Worm (Caenorhabditis elegans): ENCODE results near the gene Y43F8B.19.

Y43F8B.19 gene

ce11 chrV:19524569-19524968 lies 12.5 kb upstream of the Y43F8B.19 start (continued):
- TF ChIP-seq nfya-2 (GFP tag; IDR thresholded peaks at IDR 0.05): no peak
- TF ChIP-seq atf-7 (tag; optimal IDR thresholded peaks at IDR 0.05): no peak
- TF ChIP-seq unc-62 (GFP tag; optimal IDR thresholded peaks at IDR 0.05): no peak
- TF ChIP-seq nhr-80 (tag; optimal IDR thresholded peaks at IDR 0.05): peak; percentile 32
- no peak for TF ChIP-seq pbrm-1 (GFP tag; IDR thresholded peaks at IDR 0.05)
- no peak for TF ChIP-seq B0019.2 (GFP tag; conservative IDR thresholded peaks at IDR 0.05)

- TF ChIP-seq snpc-1.1 (tag; optimal IDR thresholded peaks at IDR 0.05; ENCODE audit: insufficient read depth): no peak
- peak; percentile 93 for TF ChIP-seq somi-1 (GFP tag; optimal IDR thresholded peaks at IDR 0.05)
- TF ChIP-seq fkh-3 (tag; optimal IDR thresholded peaks at IDR 0.05): peak; percentile 41
- TF ChIP-seq atf-7 (tag; optimal IDR thresholded peaks at IDR 0.05): peak; percentile 100
- peak; percentile 41 for TF ChIP-seq nhr-80 (tag; optimal IDR thresholded peaks at IDR 0.05)
- TF ChIP-seq gei-17 (GFP tag; optimal IDR thresholded peaks at IDR 0.05): peak; percentile 82
- peak; percentile 98 for TF ChIP-seq hmg-1.2 (GFP tag; IDR thresholded peaks at IDR 0.05)
- peak; percentile 72 for TF ChIP-seq unc-62 (GFP tag; optimal IDR thresholded peaks at IDR 0.05)
- peak; percentile 56; the same call in 1 of the 2 replicates for TF ChIP-seq egl-44 (GFP tag; IDR thresholded peaks at IDR 0.05)
- peak; percentile 38; the same call in 1 of the 2 replicates for TF ChIP-seq madf-6 (GFP tag; IDR thresholded peaks at IDR 0.05)
- no peak; the same call in 1 of the 2 replicates for TF ChIP-seq ztf-6 (GFP tag; IDR thresholded peaks at IDR 0.05)
- TF ChIP-seq Y53G8AR.9 (GFP tag; conservative IDR thresholded peaks at IDR 0.05): peak; percentile 38; the same call in 1 of the 2 replicates
- TF ChIP-seq ceh-100 (GFP tag; IDR thresholded peaks at IDR 0.05): peak; percentile 35; the same call in 1 of the 2 replicates
- TF ChIP-seq Y56A3A.18 (GFP tag; IDR thresholded peaks at IDR 0.05): 0 out of 2 replicates have a peak, but pooled peaks have one; percentile 72
- peak; percentile 34 for TF ChIP-seq T07F8.4 (tag; optimal IDR thresholded peaks at IDR 0.05)
- peak; percentile 94 for TF ChIP-seq nfyb-1 (GFP tag; IDR thresholded peaks at IDR 0.05)
- 0 out of 2 replicates have a peak, but pooled peaks have one; percentile 66 for TF ChIP-seq hlh-26 (GFP tag; conservative IDR thresholded peaks at IDR 0.05)
- TF ChIP-seq ztf-28 (GFP tag; IDR thresholded peaks at IDR 0.05): no peak
- TF ChIP-seq F55B11.4 (tag; optimal IDR thresholded peaks at IDR 0.05; ENCODE audit: borderline replicate concordance, insufficient read depth): no peak
- TF ChIP-seq ccch-3 (GFP tag; optimal IDR thresholded peaks at IDR 0.05): no peak
- TF ChIP-seq K11D2.4 (GFP tag; IDR thresholded peaks at IDR 0.05): peak; percentile 91
- peak; percentile 66 for TF ChIP-seq repo-1 (tag; optimal IDR thresholded peaks at IDR 0.05)
- TF ChIP-seq ZK185.1 (tag; optimal IDR thresholded peaks at IDR 0.05; ENCODE audit: poor library complexity, severe bottlenecking): peak; percentile 38
- TF ChIP-seq lsl-1 (GFP tag; optimal IDR thresholded peaks at IDR 0.05): no peak
- peak; percentile 87 for TF ChIP-seq lin-40 (tag; optimal IDR thresholded peaks at IDR 0.05)
- no peak for TF ChIP-seq B0035.1 (tag; optimal IDR thresholded peaks at IDR 0.05)
- peak; percentile 89 for TF ChIP-seq ama-1 (optimal IDR thresholded peaks at IDR 0.05)
- no peak for TF ChIP-seq ama-1 (GFP tag; optimal IDR thresholded peaks at IDR 0.05)
- no peak for TF ChIP-seq efl-1 (GFP tag; optimal IDR thresholded peaks at IDR 0.05)
- TF ChIP-seq lsy-27 (tag; optimal IDR thresholded peaks at IDR 0.05; ENCODE audit: borderline replicate concordance, insufficient read depth): no peak
- TF ChIP-seq C17E4.6 (GFP tag; IDR thresholded peaks at IDR 0.05): no peak
- TF ChIP-seq tlf-1 (GFP tag; optimal IDR thresholded peaks at IDR 0.05): peak; percentile 45
- peak; percentile 44 for TF ChIP-seq die-1 (tag; optimal IDR thresholded peaks at IDR 0.05)
- peak; percentile 48 for TF ChIP-seq F57A8.1 (GFP tag; optimal IDR thresholded peaks at IDR 0.05)
- peak; percentile 44; the same call in 1 of the 2 replicates for TF ChIP-seq lir-1 (GFP tag; conservative IDR thresholded peaks at IDR 0.05)
- peak; percentile 87; the same call in 1 of the 2 replicates for TF ChIP-seq pbrm-1 (GFP tag; IDR thresholded peaks at IDR 0.05)
- peak; percentile 0 for TF ChIP-seq F22D6.2 (tag; optimal IDR thresholded peaks at IDR 0.05)
- peak; percentile 25 for TF ChIP-seq nhr-90 (tag; optimal IDR thresholded peaks at IDR 0.05)
- no peak for TF ChIP-seq attf-3 (GFP tag; conservative IDR thresholded peaks at IDR 0.05)
- peak; percentile 56 for TF ChIP-seq madf-10 (tag; optimal IDR thresholded peaks at IDR 0.05)
- no peak for TF ChIP-seq mxl-1 (tag; optimal IDR thresholded peaks at IDR 0.05)
- no peak for TF ChIP-seq T26A5.8 (tag; optimal IDR thresholded peaks at IDR 0.05)
- TF ChIP-seq tbx-9 (tag; optimal IDR thresholded peaks at IDR 0.05; ENCODE audit: borderline replicate concordance): no peak
These were observed 10.5 kb upstream of the Y43F8B.19 start for ce11 chrV:19522551-19523137.

All from whole organism, young adult.